Fruit fly (Drosophila melanogaster) whole organism, embryonic: ENCODE results near the gene CG18557.
A peak's percentile ranks its signal among the peaks of the same experiment; 100 is the strongest.

Experiments used
- Bgb ChIP-seq: fragments of 200-800 bp; sonication (Bioruptor generic); IDR thresholded peaks from 2 replicates; pipeline ENCODE4 v1.3.6; 2022; ENCODE audit warnings: missing biosample characterization, missing genetic modification characterization; ENCODE audit not compliant: partially characterized antibody
- CG10321 ChIP-seq: fragments of 200-800 bp; sonication (Bioruptor generic); IDR thresholded peaks from 2 replicates; pipeline ENCODE4 v1.3.6; 2022; ENCODE audit warnings: missing biosample characterization, missing genetic modification characterization
- CG11398 ChIP-seq: fragments of 200-800 bp; sonication (Bioruptor generic); optimal IDR thresholded peaks from 2 replicates; lab custom pipeline; 2016; ENCODE audit warnings: missing biosample characterization, missing genetic modification characterization
- CG11456 ChIP-seq: fragments of 200-800 bp; sonication (Bioruptor generic); IDR thresholded peaks from 3 replicates; pipeline ENCODE4 v1.3.6; 2022; ENCODE audit warnings: missing biosample characterization, missing genetic modification characterization
- CG11723 ChIP-seq: fragments of 200-800 bp; sonication (Bioruptor generic); optimal IDR thresholded peaks from 2 replicates; lab custom pipeline; 2017; ENCODE audit warnings: missing biosample characterization, mild to moderate bottlenecking, missing genetic modification characterization
- CG12299 ChIP-seq: fragments of 200-800 bp; sonication (Bioruptor generic); optimal IDR thresholded peaks from 2 replicates; lab custom pipeline; 2018; ENCODE audit warnings: missing biosample characterization, mild to moderate bottlenecking, missing genetic modification characterization
- CG15269 ChIP-seq: fragments of 200-800 bp; sonication (Bioruptor generic); optimal IDR thresholded peaks from 2 replicates; lab custom pipeline; 2018; ENCODE audit warnings: missing biosample characterization, mild to moderate bottlenecking, missing genetic modification characterization, moderate library complexity
- CG15514 ChIP-seq: fragments of 200-800 bp; sonication (Bioruptor generic); optimal IDR thresholded peaks from 3 replicates; lab custom pipeline; 2017; ENCODE audit warnings: missing biosample characterization, missing genetic modification characterization, mild to moderate bottlenecking, moderate library complexity, missing genetic modification reagents
- CG15601 ChIP-seq: fragments of 200-800 bp; sonication (Bioruptor generic); optimal IDR thresholded peaks from 3 replicates; lab custom pipeline; 2019; ENCODE audit warnings: missing biosample characterization, mild to moderate bottlenecking, missing genetic modification characterization, moderate library complexity
- CG15696 ChIP-seq: fragments of 200-800 bp; sonication (Bioruptor generic); optimal IDR thresholded peaks from 2 replicates; lab custom pipeline; 2019; ENCODE audit warnings: missing biosample characterization, mild to moderate bottlenecking, missing genetic modification characterization, moderate library complexity
- CG1832 ChIP-seq: fragments of 200-800 bp; sonication (Bioruptor generic); optimal IDR thresholded peaks from 2 replicates; lab custom pipeline; 2017; ENCODE audit warnings: missing biosample characterization, mild to moderate bottlenecking, missing genetic modification characterization, inconsistent platforms
- CG18764 ChIP-seq: fragments of 200-800 bp; sonication (Bioruptor generic); optimal IDR thresholded peaks from 3 replicates; lab custom pipeline; 2016; ENCODE audit warnings: missing biosample characterization, missing genetic modification characterization
- CG2875 ChIP-seq: fragments of 200-800 bp; sonication (Bioruptor generic); optimal IDR thresholded peaks from 2 replicates; lab custom pipeline; 2017; ENCODE audit warnings: missing biosample characterization, mild to moderate bottlenecking, missing genetic modification characterization, missing genetic modification reagents
- CG30403 ChIP-seq: fragments of 200-800 bp; sonication (Bioruptor generic); optimal IDR thresholded peaks from 3 replicates; lab custom pipeline; 2016; ENCODE audit warnings: missing biosample characterization, missing genetic modification characterization
- CG31224 ChIP-seq: fragments of 200-800 bp; sonication (Bioruptor generic); IDR thresholded peaks from 2 replicates; pipeline ENCODE4 v1.3.6; 2022; ENCODE audit warnings: missing biosample characterization, missing genetic modification characterization
- CG31365 ChIP-seq: fragments of 200-800 bp; sonication (Bioruptor generic); optimal IDR thresholded peaks from 2 replicates; lab custom pipeline; 2018; ENCODE audit warnings: missing biosample characterization, mild to moderate bottlenecking, missing genetic modification characterization
- CG6272 ChIP-seq: fragments of 200-800 bp; sonication (Bioruptor generic); IDR thresholded peaks from 2 replicates; pipeline ENCODE4 v1.3.6; 2022; ENCODE audit warnings: missing biosample characterization, missing genetic modification characterization
- CG6854 ChIP-seq: fragments of 200-800 bp; sonication (Bioruptor generic); optimal IDR thresholded peaks from 3 replicates; lab custom pipeline; 2017; ENCODE audit warnings: missing biosample characterization, mild to moderate bottlenecking, missing genetic modification characterization
- CG8924 ChIP-seq: fragments of 200-800 bp; optimal IDR thresholded peaks from 3 replicates; lab custom pipeline; 2019; ENCODE audit warnings: missing biosample characterization, mild to moderate bottlenecking, missing genetic modification characterization, moderate library complexity
- CkIIα-i1 ChIP-seq: fragments of 200-800 bp; sonication (Bioruptor generic); IDR thresholded peaks from 2 replicates; pipeline ENCODE4 v1.3.6; 2022; ENCODE audit warnings: missing biosample characterization, missing genetic modification characterization
- D19A ChIP-seq: fragments of 200-800 bp; optimal IDR thresholded peaks from 3 replicates; lab custom pipeline; 2019; ENCODE audit warnings: missing biosample characterization, mild to moderate bottlenecking, missing genetic modification characterization, moderate library complexity
- Deaf1 ChIP-seq: fragments of 200-800 bp; optimal IDR thresholded peaks from 3 replicates; lab custom pipeline; 2019; ENCODE audit warnings: missing biosample characterization, mild to moderate bottlenecking, missing genetic modification characterization, moderate library complexity
- Dfd ChIP-seq, 2 experiments: fragments of >200 bp; optimal IDR thresholded peaks; 2 replicates each; lab custom pipeline; 2017; ENCODE audit warnings: missing biosample characterization in 2 of 2, missing genetic modification characterization in 2 of 2
- Doc3 ChIP-seq: fragments of 200-800 bp; sonication (Bioruptor generic); IDR thresholded peaks from 3 replicates; pipeline ENCODE4 v1.3.6; 2022; ENCODE audit warnings: missing biosample characterization, missing genetic modification characterization; ENCODE audit not compliant: partially characterized antibody
- Drgx ChIP-seq: fragments of 200-800 bp; sonication (Bioruptor generic); IDR thresholded peaks from 2 replicates; pipeline ENCODE4 v1.3.6; 2022; ENCODE audit warnings: missing biosample characterization, missing genetic modification characterization
- Fer2 ChIP-seq: fragments of 200-800 bp; sonication (Bioruptor generic); optimal IDR thresholded peaks from 2 replicates; lab custom pipeline; 2018; ENCODE audit warnings: missing biosample characterization, mild to moderate bottlenecking, missing genetic modification characterization, moderate library complexity
- H15 ChIP-seq: fragments of 200-800 bp; sonication (Bioruptor generic); IDR thresholded peaks from 3 replicates; pipeline ENCODE4 v1.3.6; 2022; ENCODE audit warnings: missing biosample characterization, missing genetic modification characterization
- Hmx ChIP-seq: fragments of 200-800 bp; sonication (Bioruptor generic); optimal IDR thresholded peaks from 2 replicates; lab custom pipeline; 2016; ENCODE audit warnings: missing biosample characterization, missing genetic modification characterization
- MTF-1 ChIP-seq: fragments of 200-800 bp; sonication (Bioruptor generic); optimal IDR thresholded peaks from 2 replicates; lab custom pipeline; 2018; ENCODE audit warnings: missing biosample characterization, mild to moderate bottlenecking, missing genetic modification characterization, borderline replicate concordance
- NC2β ChIP-seq: fragments of 200-800 bp; sonication (Bioruptor generic); optimal IDR thresholded peaks from 2 replicates; lab custom pipeline; 2016; ENCODE audit warnings: missing biosample characterization, missing genetic modification characterization
- TFAM ChIP-seq: fragments of 200-800 bp; sonication (Bioruptor generic); optimal IDR thresholded peaks from 2 replicates; lab custom pipeline; 2017; ENCODE audit warnings: missing biosample characterization, missing genetic modification characterization, inconsistent platforms
- Usf ChIP-seq: fragments of 200-800 bp; sonication (Bioruptor generic); optimal IDR thresholded peaks from 2 replicates; lab custom pipeline; 2017; ENCODE audit warnings: missing genotype, missing biosample characterization, missing genetic modification characterization
- YL-1 ChIP-seq: fragments of 200-800 bp; sonication (Bioruptor generic); optimal IDR thresholded peaks from 3 replicates; lab custom pipeline; 2017; ENCODE audit warnings: missing biosample characterization, mild to moderate bottlenecking, missing genetic modification characterization
- cad ChIP-seq: fragments of >200 bp; optimal IDR thresholded peaks from 2 replicates; lab custom pipeline; 2017; ENCODE audit warnings: missing biosample characterization, missing genetic modification characterization
- dysf ChIP-seq: fragments of 200-800 bp; sonication (Bioruptor generic); IDR thresholded peaks from 3 replicates; pipeline ENCODE4 v1.3.6; 2022; ENCODE audit warnings: missing biosample characterization, missing genetic modification characterization
- eve ChIP-seq, 2 experiments: fragments of >200 bp; optimal IDR thresholded peaks; 2 replicates each; lab custom pipeline; 2017; ENCODE audit warnings: missing biosample characterization in 2 of 2, missing genetic modification characterization in 2 of 2
- fu2 ChIP-seq: fragments of 200-800 bp; sonication (Bioruptor generic); optimal IDR thresholded peaks from 2 replicates; lab custom pipeline; 2016; ENCODE audit warnings: missing biosample characterization, missing genetic modification characterization
- ind ChIP-seq: fragments of 200-800 bp; sonication (Bioruptor generic); optimal IDR thresholded peaks from 3 replicates; lab custom pipeline; 2016; ENCODE audit warnings: missing biosample characterization, missing genetic modification characterization
- kah ChIP-seq: fragments of 200-800 bp; sonication (Bioruptor generic); optimal IDR thresholded peaks from 2 replicates; lab custom pipeline; 2018; ENCODE audit warnings: missing biosample characterization, mild to moderate bottlenecking, missing genetic modification characterization
- lbe ChIP-seq: fragments of 200-800 bp; sonication (Bioruptor generic); optimal IDR thresholded peaks from 2 replicates; lab custom pipeline; 2016; ENCODE audit warnings: missing biosample characterization, mild to moderate bottlenecking, missing genetic modification characterization
- nau ChIP-seq: fragments of 200-800 bp; sonication (Bioruptor generic); optimal IDR thresholded peaks from 3 replicates; lab custom pipeline; 2017; ENCODE audit warnings: missing biosample characterization, mild to moderate bottlenecking, missing genetic modification characterization, missing genetic modification reagents
- odd ChIP-seq: fragments of 200-800 bp; sonication (Bioruptor generic); optimal IDR thresholded peaks from 2 replicates; lab custom pipeline; 2017; ENCODE audit warnings: missing biosample characterization, mild to moderate bottlenecking, missing genetic modification characterization
- pb ChIP-seq: fragments of 200-800 bp; sonication (Bioruptor generic); optimal IDR thresholded peaks from 3 replicates; lab custom pipeline; 2016; ENCODE audit warnings: missing biosample characterization, missing genetic modification characterization
- pnt ChIP-seq: fragments of 200-800 bp; sonication (Bioruptor generic); optimal IDR thresholded peaks from 3 replicates; lab custom pipeline; 2016; ENCODE audit warnings: missing biosample characterization, missing genetic modification characterization
- pum ChIP-seq: fragments of 200-800 bp; sonication (Bioruptor generic); optimal IDR thresholded peaks from 2 replicates; lab custom pipeline; 2016; ENCODE audit warnings: missing biosample characterization, missing genetic modification characterization
- scrt ChIP-seq: fragments of 200-800 bp; sonication (Bioruptor generic); optimal IDR thresholded peaks from 2 replicates; lab custom pipeline; 2018; ENCODE audit warnings: missing biosample characterization, mild to moderate bottlenecking, missing genetic modification characterization, moderate library complexity
- sens ChIP-seq: fragments of 200-800 bp; sonication (Bioruptor generic); peaks from one replicate; lab custom pipeline; 2016; ENCODE audit warnings: missing biosample characterization, missing genetic modification characterization
- shn ChIP-seq: fragments of 200-800 bp; sonication (Bioruptor generic); optimal IDR thresholded peaks from 3 replicates; lab custom pipeline; 2016; ENCODE audit warnings: missing biosample characterization, missing genetic modification characterization
- tx ChIP-seq: fragments of 200-800 bp; sonication (Bioruptor generic); optimal IDR thresholded peaks from 2 replicates; lab custom pipeline; 2016; ENCODE audit warnings: missing biosample characterization, missing genetic modification characterization
- zf30C ChIP-seq: fragments of 200-800 bp; sonication (Bioruptor generic); optimal IDR thresholded peaks from 3 replicates; lab custom pipeline; 2018; ENCODE audit warnings: missing biosample characterization, mild to moderate bottlenecking, missing genetic modification characterization
- zfh2 ChIP-seq: fragments of 200-800 bp; sonication (Bioruptor generic); optimal IDR thresholded peaks from 2 replicates; lab custom pipeline; 2016; ENCODE audit warnings: missing biosample characterization, missing genetic modification characterization

CG18557 gene

dm6 chr2L:2878188-2878587 lies 32.7 kb upstream of the CG18557 start, which contains the start of the genes Prx6a and Sbat (continued):
- TF ChIP-seq pnt (peak; percentile 66), CG15601 (tag; lab: Kevin White, UChicago) (peak; percentile 53), CG2875 (no peak), scrt (peak; percentile 57), zf30C (GFP tag; lab: Kevin White, UChicago) (no peak), CG8924 (tag; lab: Kevin White, UChicago) (peak; percentile 59), nau (peak; percentile 4), dysf (GFP tag; lab: Robert Waterston, UW) (peak; percentile 74), NC2β (GFP tag; lab: Kevin White, UChicago) (peak; percentile 63), CG1832 (no peak), lbe (GFP tag; lab: Kevin White, UChicago) (peak; percentile 48), CG6854 (peak; percentile 21), eve (GFP tag; optimal IDR thresholded peaks at IDR 0.05; lab: Kevin White, UChicago) (no peak), CG11723 (GFP tag; lab: Kevin White, UChicago) (peak; percentile 40), Drgx (GFP tag; lab: Robert Waterston, UW) (no peak), CG31365 (tag; lab: Kevin White, UChicago) (peak; percentile 35), Doc3 (GFP tag; lab: Robert Waterston, UW) (no peak), sens (GFP tag; lab: Kevin White, UChicago) (peak; percentile 95), kah (GFP tag; lab: Kevin White, UChicago) (peak; percentile 14), CG31224 (peak; percentile 44; the same call in 1 of the 2 replicates), pum (GFP tag; lab: Kevin White, UChicago) (peak; percentile 77), Bgb (GFP tag; lab: Robert Waterston, UW) (no peak), CG15696 (peak; percentile 76), CG15514 (peak; percentile 100), CG18764 (GFP tag; lab: Kevin White, UChicago) (peak; percentile 57), MTF-1 (GFP tag; lab: Kevin White, UChicago) (no peak), CkIIα-i1 (no peak), Deaf1 (tag; lab: Kevin White, UChicago) (peak; percentile 35), cad (no peak), Usf (GFP tag; lab: Kevin White, UChicago) (peak; percentile 52), CG10321 (no peak), H15 (GFP tag; lab: Robert Waterston, UW) (peak; percentile 11; the same call in 1 of the 3 replicates), YL-1 (no peak), D19A (peak; percentile 38), Hmx (GFP tag; lab: Kevin White, UChicago) (no peak), shn (GFP tag; lab: Kevin White, UChicago) (peak; percentile 75), pb (GFP tag; lab: Kevin White, UChicago) (peak; percentile 44), Fer2 (tag; lab: Kevin White, UChicago) (peak; percentile 66), fu2 (peak; percentile 66), CG11398 (peak; percentile 62), CG15269 (tag; lab: Kevin White, UChicago) (peak; percentile 69), CG11456 (GFP tag; lab: Robert Waterston, UW) (0 out of 3 replicates have a peak, but pooled peaks have one; percentile 65), CG12299 (tag; lab: Kevin White, UChicago) (peak; percentile 62), CG30403 (GFP tag; lab: Kevin White, UChicago) (peak; percentile 81), tx (GFP tag; lab: Kevin White, UChicago) (peak; percentile 67), TFAM (GFP tag; lab: Kevin White, UChicago) (no peak), ind (GFP tag; lab: Kevin White, UChicago) (peak; percentile 79), zfh2 (GFP tag; lab: Kevin White, UChicago) (peak; percentile 85), CG6272 (GFP tag; lab: Robert Waterston, UW) (peak; percentile 56), odd (GFP tag; lab: Kevin White, UChicago) (peak; percentile 33), Dfd (GFP tag; optimal IDR thresholded peaks at IDR 0.05; lab: Kevin White, UChicago) (no peak)
